Worm (Caenorhabditis elegans) whole organism, young adult: ENCODE results near the gene F39F10.2.
A peak's percentile ranks its signal among the peaks of the same experiment; 100 is the strongest.

Experiments used
- B0019.2 ChIP-seq: fragments of 200-800 bp; sonication (Bioruptor generic); conservative IDR thresholded peaks from 2 replicates; pipeline ENCODE4 v1.3.6; 2022; ENCODE audit warnings: missing genetic modification reagents, missing genetic modification characterization, missing compliant biosample characterization
- B0261.1 ChIP-seq: sonication (generic microtip); optimal IDR thresholded peaks from 2 replicates; lab custom pipeline; 2016; ENCODE audit warnings: mild to moderate bottlenecking, missing genetic modification characterization, moderate library complexity, missing compliant biosample characterization
- C17E4.6 ChIP-seq: fragments of 200-800 bp; sonication (Bioruptor generic); IDR thresholded peaks from 2 replicates; pipeline ENCODE4 v1.3.6; 2022; ENCODE audit warnings: missing genetic modification reagents, missing genetic modification characterization, missing compliant biosample characterization
- F10E7.11 ChIP-seq: sonication (generic microtip); optimal IDR thresholded peaks from 2 replicates; lab custom pipeline; 2017; ENCODE audit warnings: mild to moderate bottlenecking, missing genetic modification characterization, moderate library complexity, missing compliant biosample characterization
- F22D6.2 ChIP-seq: sonication (generic microtip); optimal IDR thresholded peaks from 2 replicates; lab custom pipeline; 2016; ENCODE audit warnings: mild to moderate bottlenecking, missing genetic modification characterization, missing compliant biosample characterization
- F23B12.7 ChIP-seq: sonication (generic microtip); optimal IDR thresholded peaks from 2 replicates; lab custom pipeline; 2017; ENCODE audit warnings: missing genetic modification characterization, mild to moderate bottlenecking, missing compliant biosample characterization, antibody characterized with exemption, moderate library complexity; ENCODE audit not compliant: insufficient read depth
- F37B4.10 ChIP-seq: fragments of 200-800 bp; sonication (Bioruptor generic); IDR thresholded peaks from 2 replicates; pipeline ENCODE4 v1.3.6; 2022; ENCODE audit warnings: missing genetic modification characterization, missing compliant biosample characterization
- F39B2.1 ChIP-seq: fragments of 200-800 bp; sonication (Bioruptor generic); IDR thresholded peaks from 2 replicates; pipeline ENCODE4 v1.3.6; 2022; ENCODE audit warnings: missing genetic modification reagents, missing genetic modification characterization, missing compliant biosample characterization
- F52B5.7 ChIP-seq: sonication (generic microtip); optimal IDR thresholded peaks from 2 replicates; lab custom pipeline; 2016; ENCODE audit warnings: mild to moderate bottlenecking, missing genetic modification characterization, missing compliant biosample characterization
- K11D2.4 ChIP-seq: fragments of 200-800 bp; sonication (Bioruptor generic); IDR thresholded peaks from 2 replicates; pipeline ENCODE4 v1.3.6; 2022; ENCODE audit warnings: missing genetic modification reagents, missing genetic modification characterization, missing compliant biosample characterization
- T26A5.8 ChIP-seq: sonication (generic microtip); optimal IDR thresholded peaks from 2 replicates; lab custom pipeline; 2016; ENCODE audit warnings: missing genetic modification characterization, missing compliant biosample characterization
- Y53F4B.3 ChIP-seq: fragments of 200-800 bp; sonication (Bioruptor generic); IDR thresholded peaks from 2 replicates; pipeline ENCODE4 v1.3.6; 2022; ENCODE audit warnings: missing genetic modification reagents, missing genetic modification characterization, missing compliant biosample characterization
- Y53G8AR.9 ChIP-seq: fragments of 200-800 bp; sonication (Bioruptor generic); conservative IDR thresholded peaks from 2 replicates; pipeline ENCODE4 v1.3.6; 2022; ENCODE audit warnings: missing genetic modification reagents, missing genetic modification characterization, missing compliant biosample characterization
- Y67H2A.10 ChIP-seq: fragments of 200-800 bp; sonication (Bioruptor generic); conservative IDR thresholded peaks from 2 replicates; pipeline ENCODE4 v1.3.6; 2022; ENCODE audit warnings: missing genetic modification reagents, missing genetic modification characterization, missing compliant biosample characterization
- ZK185.1 ChIP-seq: sonication (generic microtip); optimal IDR thresholded peaks from 2 replicates; lab custom pipeline; 2016; ENCODE audit warnings: mild to moderate bottlenecking, missing genetic modification characterization, missing compliant biosample characterization; ENCODE audit not compliant: poor library complexity, severe bottlenecking
- athp-1 ChIP-seq: sonication (generic microtip); optimal IDR thresholded peaks from 2 replicates; lab custom pipeline; 2017; ENCODE audit warnings: mild to moderate bottlenecking, missing genetic modification characterization, missing compliant biosample characterization
- attf-6 ChIP-seq: fragments of 200-800 bp; sonication (Bioruptor generic); IDR thresholded peaks from 2 replicates; pipeline ENCODE4 v1.3.6; 2022; ENCODE audit warnings: missing genetic modification reagents, missing genetic modification characterization, missing compliant biosample characterization
- bed-1 ChIP-seq: fragments of 200-800 bp; sonication (Bioruptor generic); IDR thresholded peaks from 2 replicates; pipeline ENCODE4 v1.3.6; 2022; ENCODE audit warnings: missing genetic modification reagents, missing genetic modification characterization, missing compliant biosample characterization
- cebp-1 ChIP-seq, 2 experiments: fragments of 200-800 bp in 1 of 2; sonication (Bioruptor generic) in 1 of 2; sonication (generic microtip) in 1 of 2; IDR thresholded peaks in 1 of 2; optimal IDR thresholded peaks in 1 of 2; 2 replicates each; pipeline versions ENCODE4 v1.3.6 to Lab custom; 2017 to 2022; ENCODE audit warnings: missing compliant biosample characterization in 2 of 2, missing genetic modification characterization in 2 of 2, mild to moderate bottlenecking in 1 of 2, missing genetic modification reagents in 1 of 2, moderate library complexity in 1 of 2
- ceh-100 ChIP-seq: fragments of 200-800 bp; sonication (Bioruptor generic); IDR thresholded peaks from 2 replicates; pipeline ENCODE4 v1.3.6; 2022; ENCODE audit warnings: missing genetic modification reagents, missing genetic modification characterization, missing compliant biosample characterization
- ceh-27 ChIP-seq: fragments of 200-800 bp; sonication (Bioruptor generic); optimal IDR thresholded peaks from 2 replicates; lab custom pipeline; 2018; ENCODE audit warnings: mild to moderate bottlenecking, missing genetic modification characterization, moderate library complexity, missing compliant biosample characterization
- chd-7 ChIP-seq: sonication (generic microtip); optimal IDR thresholded peaks from 2 replicates; lab custom pipeline; 2016; ENCODE audit warnings: mild to moderate bottlenecking, missing genetic modification characterization, moderate library complexity, missing compliant biosample characterization
- die-1 ChIP-seq: sonication (generic microtip); optimal IDR thresholded peaks from 2 replicates; lab custom pipeline; 2016; ENCODE audit warnings: missing genotype, mild to moderate bottlenecking, missing genetic modification characterization, missing compliant biosample characterization
- efl-1 ChIP-seq: fragments of 150-350 bp; optimal IDR thresholded peaks from 2 replicates; lab custom pipeline; 2014; ENCODE audit warnings: missing biosample characterization, missing genetic modification reagents, missing genetic modification characterization
- egl-18 ChIP-seq: fragments of 200-800 bp; sonication (Bioruptor generic); IDR thresholded peaks from 2 replicates; pipeline ENCODE4 v1.3.6; 2022; ENCODE audit warnings: missing genetic modification reagents, missing genetic modification characterization, missing compliant biosample characterization
- gei-17 ChIP-seq: fragments of 200-800 bp; sonication (Bioruptor generic); optimal IDR thresholded peaks from 2 replicates; lab custom pipeline; 2018; ENCODE audit warnings: mild to moderate bottlenecking, missing genetic modification characterization, missing compliant biosample characterization
- hmg-20 ChIP-seq: fragments of 200-800 bp; sonication (Bioruptor generic); IDR thresholded peaks from 2 replicates; pipeline ENCODE4 v1.3.6; 2022; ENCODE audit warnings: missing genetic modification reagents, missing genetic modification characterization, missing compliant biosample characterization
- lag-1 ChIP-seq: fragments of 200-800 bp; sonication (Bioruptor generic); IDR thresholded peaks from 2 replicates; pipeline ENCODE4 v1.3.6; 2022; ENCODE audit warnings: missing genetic modification reagents, missing genetic modification characterization, missing compliant biosample characterization
- let-607 ChIP-seq, 2 experiments: fragments of 200-800 bp in 1 of 2; sonication (Bioruptor generic) in 1 of 2; sonication (generic microtip) in 1 of 2; optimal IDR thresholded peaks; 2 replicates each; lab custom pipeline; 2016 to 2018; ENCODE audit warnings: mild to moderate bottlenecking in 2 of 2, missing compliant biosample characterization in 2 of 2, missing genetic modification characterization in 2 of 2, moderate library complexity in 2 of 2, missing genotype in 1 of 2
- lin-35 ChIP-seq, 3 experiments: fragments of 150-350 bp in 2 of 3; sonication (generic microtip) in 1 of 3; optimal IDR thresholded peaks; 2 replicates each; lab custom pipeline; 2014 to 2018; ENCODE audit warnings: missing biosample characterization in 3 of 3, missing genetic modification characterization in 3 of 3, missing genetic modification reagents in 3 of 3
- lin-40 ChIP-seq: sonication (generic microtip); optimal IDR thresholded peaks from 2 replicates; lab custom pipeline; 2016; ENCODE audit warnings: missing genetic modification characterization, mild to moderate bottlenecking, missing compliant biosample characterization, missing genotype, missing genetic modification reagents
- lsy-27 ChIP-seq: sonication (generic microtip); optimal IDR thresholded peaks from 2 replicates; lab custom pipeline; 2017; ENCODE audit warnings: missing genetic modification characterization, mild to moderate bottlenecking, missing compliant biosample characterization, antibody characterized with exemption, missing genotype, borderline replicate concordance; ENCODE audit not compliant: insufficient read depth
- madf-8 ChIP-seq: fragments of 200-800 bp; sonication (Bioruptor generic); conservative IDR thresholded peaks from 2 replicates; pipeline ENCODE4 v1.3.6; 2022; ENCODE audit warnings: missing genetic modification reagents, missing genetic modification characterization, missing compliant biosample characterization
- nhr-120 ChIP-seq: fragments of 200-800 bp; sonication (Bioruptor generic); IDR thresholded peaks from 2 replicates; pipeline ENCODE4 v1.3.6; 2022; ENCODE audit warnings: missing genetic modification characterization, missing compliant biosample characterization
- nhr-80 ChIP-seq: sonication (generic microtip); optimal IDR thresholded peaks from 2 replicates; lab custom pipeline; 2016; ENCODE audit warnings: missing genetic modification characterization, missing compliant biosample characterization
- nhr-90 ChIP-seq: sonication (generic microtip); optimal IDR thresholded peaks from 2 replicates; lab custom pipeline; 2016; ENCODE audit warnings: missing genotype, mild to moderate bottlenecking, missing genetic modification characterization, missing compliant biosample characterization
- rcor-1 ChIP-seq: fragments of 200-800 bp; sonication (Bioruptor generic); IDR thresholded peaks from 2 replicates; pipeline ENCODE4 v1.3.6; 2022; ENCODE audit warnings: missing genetic modification reagents, missing genetic modification characterization, missing compliant biosample characterization
- rpc-1 ChIP-seq, 2 experiments: fragments of 150-350 bp in 1 of 2; sonication (generic microtip) in 1 of 2; optimal IDR thresholded peaks; 2 replicates each; lab custom pipeline; 2014 to 2018; ENCODE audit warnings: missing biosample characterization in 1 of 2, missing genetic modification characterization in 1 of 2, missing genetic modification reagents in 1 of 2, missing genotype in 1 of 2
- sdz-38 ChIP-seq: sonication (generic microtip); optimal IDR thresholded peaks from 2 replicates; lab custom pipeline; 2016; ENCODE audit warnings: missing genotype, missing genetic modification characterization, missing compliant biosample characterization
- sea-2 ChIP-seq: fragments of 200-800 bp; sonication (Bioruptor generic); IDR thresholded peaks from 2 replicates; pipeline ENCODE4 v1.3.6; 2022; ENCODE audit warnings: missing genetic modification characterization, missing compliant biosample characterization
- snpc-4 ChIP-seq, 5 experiments: fragments of 150-350 bp in 1 of 5; sonication (generic microtip) in 4 of 5; optimal IDR thresholded peaks; 2 replicates each; lab custom pipeline; 2014 to 2018; ENCODE audit warnings: missing genetic modification characterization in 5 of 5, missing biosample characterization in 3 of 5, antibody characterized with exemption in 2 of 5, mild to moderate bottlenecking in 2 of 5, missing compliant biosample characterization in 2 of 5, missing genotype in 2 of 5, moderate library complexity in 2 of 5, missing genetic modification reagents in 1 of 5
- sptf-2 ChIP-seq: fragments of 200-800 bp; sonication (Bioruptor generic); optimal IDR thresholded peaks from 2 replicates; lab custom pipeline; 2018; ENCODE audit warnings: mild to moderate bottlenecking, missing genetic modification characterization, missing compliant biosample characterization
- tlf-1 ChIP-seq: fragments of 200-800 bp; sonication (Bioruptor generic); optimal IDR thresholded peaks from 2 replicates; lab custom pipeline; 2018; ENCODE audit warnings: mild to moderate bottlenecking, missing genetic modification characterization, missing compliant biosample characterization
- zfh-2 ChIP-seq: fragments of 200-800 bp; sonication (Bioruptor generic); conservative IDR thresholded peaks from 2 replicates; pipeline ENCODE4 v1.3.6; 2022; ENCODE audit warnings: missing genetic modification reagents, missing genetic modification characterization, missing compliant biosample characterization
- ztf-18 ChIP-seq: sonication (generic microtip); optimal IDR thresholded peaks from 2 replicates; lab custom pipeline; 2016; ENCODE audit warnings: missing genotype, mild to moderate bottlenecking, missing genetic modification characterization, missing compliant biosample characterization
- ztf-6 ChIP-seq: fragments of 200-800 bp; sonication (Bioruptor generic); IDR thresholded peaks from 2 replicates; pipeline ENCODE4 v1.3.6; 2022; ENCODE audit warnings: missing genetic modification reagents, missing genetic modification characterization, missing compliant biosample characterization

The F39F10.2 gene

DNA sequence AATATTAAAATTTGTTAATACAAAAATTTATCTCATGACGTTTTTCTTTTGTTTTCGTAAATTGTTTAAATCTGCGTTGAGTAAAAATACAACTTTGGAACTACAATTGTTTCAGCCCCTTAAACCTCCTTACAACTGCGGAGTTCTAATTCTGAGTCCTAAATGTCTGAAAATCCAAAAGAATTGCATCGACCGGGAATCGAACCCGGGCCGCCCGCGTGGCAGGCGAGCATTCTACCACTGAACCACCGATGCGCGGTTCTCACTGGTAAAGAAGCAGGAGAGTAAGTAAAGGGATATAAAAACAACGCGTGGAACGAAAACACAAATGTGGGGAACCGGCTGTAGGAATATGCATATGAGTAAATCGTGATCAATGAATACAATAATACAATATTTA, 33.4 kb downstream of the F39F10.2 start (continued):
- TF ChIP-seq B0019.2 (GFP tag; lab: Robert Waterston, UW) (no peak), chd-7 (peak; percentile 5), F37B4.10 (GFP tag; lab: Robert Waterston, UW) (no peak), F22D6.2 (tag; lab: Kevin White, UChicago) (no peak), F10E7.11 (no peak), die-1 (tag; lab: Kevin White, UChicago) (peak; percentile 79), tlf-1 (GFP tag; lab: Kevin White, UChicago) (no peak), nhr-120 (no peak), ztf-6 (GFP tag; lab: Robert Waterston, UW) (no peak), B0261.1 (peak; percentile 79), cebp-1 (GFP tag; IDR thresholded peaks at IDR 0.05; lab: Robert Waterston, UW) (0 out of 2 replicates have a peak, but pooled peaks have one; percentile 34), cebp-1 (tag; optimal IDR thresholded peaks at IDR 0.05; lab: Kevin White, UChicago) (no peak), Y53G8AR.9 (GFP tag; lab: Robert Waterston, UW) (no peak), hmg-20 (peak; percentile 38; the same call in 1 of the 2 replicates), lsy-27 (no peak), K11D2.4 (GFP tag; lab: Robert Waterston, UW) (no peak), F52B5.7 (tag; lab: Kevin White, UChicago) (peak; percentile 57), gei-17 (GFP tag; lab: Kevin White, UChicago) (no peak), madf-8 (no peak), sdz-38 (tag; lab: Kevin White, UChicago) (peak; percentile 56), rpc-1 (optimal IDR thresholded peaks at IDR 0.05; lab: Kevin White, UChicago) (peak; percentile 69), rpc-1 (tag; optimal IDR thresholded peaks at IDR 0.05; lab: Kevin White, UChicago) (peak; percentile 88), rcor-1 (GFP tag; lab: Robert Waterston, UW) (0 out of 2 replicates have a peak, but pooled peaks have one; percentile 48), sea-2 (GFP tag; lab: Robert Waterston, UW) (no peak), nhr-90 (tag; lab: Kevin White, UChicago) (peak; percentile 68), sptf-2 (GFP tag; lab: Kevin White, UChicago) (no peak), F39B2.1 (no peak), lin-35 (GFP tag; optimal IDR thresholded peaks at IDR 0.05; lab: Kevin White, UChicago) (no peak), C17E4.6 (GFP tag; lab: Robert Waterston, UW) (no peak), zfh-2 (GFP tag; lab: Robert Waterston, UW) (no peak), egl-18 (GFP tag; lab: Robert Waterston, UW) (peak; percentile 62; the same call in 1 of the 2 replicates), attf-6 (GFP tag; lab: Robert Waterston, UW) (peak; percentile 35; the same call in 1 of the 2 replicates), ceh-27 (peak; percentile 45), snpc-4 (GFP tag; optimal IDR thresholded peaks at IDR 0.05; lab: Kevin White, UChicago) (no peak), snpc-4 (tag; optimal IDR thresholded peaks at IDR 0.05; lab: Kevin White, UChicago) (peak in 3 of 4 experiments; percentile 40 to 76 (median 70)), let-607 (tag; optimal IDR thresholded peaks at IDR 0.05; lab: Kevin White, UChicago) (peak; percentile 15 to 49), efl-1 (no peak), ceh-100 (GFP tag; lab: Robert Waterston, UW) (no peak), Y53F4B.3 (GFP tag; lab: Robert Waterston, UW) (no peak), athp-1 (peak; percentile 51), Y67H2A.10 (GFP tag; lab: Robert Waterston, UW) (no peak), ZK185.1 (tag; lab: Kevin White, UChicago) (peak; percentile 43), T26A5.8 (tag; lab: Kevin White, UChicago) (no peak), lag-1 (GFP tag; lab: Robert Waterston, UW) (no peak), F23B12.7 (tag; lab: Kevin White, UChicago) (peak; percentile 59), bed-1 (GFP tag; lab: Robert Waterston, UW) (no peak), lin-40 (tag; lab: Kevin White, UChicago) (no peak), ztf-18 (tag; lab: Kevin White, UChicago) (no peak), nhr-80 (tag; lab: Kevin White, UChicago) (peak; percentile 9)
